Worm (Caenorhabditis elegans): ENCODE measurements around the gene F32A5.4.

F32A5.4 gene

ce11 chrII:7225864-7226522 is 3.0 kb upstream of the F32A5.4 start, which contains the start of gene clh-3:
Gene clh-3 (minus strand): TSS chrII:7225914.
- TF ChIP-seq sea-1 (GFP tag; conservative IDR thresholded peaks at IDR 0.05): no peak
- no peak for TF ChIP-seq hnd-1 (tag; optimal IDR thresholded peaks at IDR 0.05)
- no peak for TF ChIP-seq tra-4 (tag; optimal IDR thresholded peaks at IDR 0.05)
- no peak for TF ChIP-seq ceh-36 (tag; optimal IDR thresholded peaks at IDR 0.05)
- no peak for TF ChIP-seq F13C5.2 (tag; optimal IDR thresholded peaks at IDR 0.05)
- TF ChIP-seq scrt-1 (GFP tag; IDR thresholded peaks at IDR 0.05): no peak
- TF ChIP-seq flt-1 (GFP tag; IDR thresholded peaks at IDR 0.05): no peak
- TF ChIP-seq pes-1 (GFP tag; IDR thresholded peaks at IDR 0.05): no peak
- TF ChIP-seq B0310.2 (tag; optimal IDR thresholded peaks at IDR 0.05): no peak
- TF ChIP-seq ets-7 (tag; optimal IDR thresholded peaks at IDR 0.05): no peak
- no peak for TF ChIP-seq hmbx-1 (tag; optimal IDR thresholded peaks at IDR 0.05)
- TF ChIP-seq tbx-37 (GFP tag; conservative IDR thresholded peaks at IDR 0.05): no peak
- TF ChIP-seq ama-1 (optimal IDR thresholded peaks at IDR 0.05): no peak
- TF ChIP-seq ceh-13 (GFP tag; optimal IDR thresholded peaks at IDR 0.05): no peak
- TF ChIP-seq aly-1 (tag; optimal IDR thresholded peaks at IDR 0.05): no peak
- TF ChIP-seq tbx-11 (GFP tag; IDR thresholded peaks at IDR 0.05): no peak
- no peak for TF ChIP-seq hmg-4 (GFP tag; optimal IDR thresholded peaks at IDR 0.05)

ce11 chrII:7230684-7231083 is 1.7 kb downstream of the F32A5.4 start:
- TF ChIP-seq ama-1 (optimal IDR thresholded peaks at IDR 0.05) (no peak), ceh-36 (tag; optimal IDR thresholded peaks at IDR 0.05) (no peak), tbx-37 (GFP tag; conservative IDR thresholded peaks at IDR 0.05) (no peak), pes-1 (GFP tag; IDR thresholded peaks at IDR 0.05) (no peak), ets-7 (tag; optimal IDR thresholded peaks at IDR 0.05) (no peak), aly-1 (tag; optimal IDR thresholded peaks at IDR 0.05) (no peak), B0310.2 (tag; optimal IDR thresholded peaks at IDR 0.05) (no peak), tra-4 (tag; optimal IDR thresholded peaks at IDR 0.05) (no peak), ceh-13 (GFP tag; optimal IDR thresholded peaks at IDR 0.05) (no peak), tbx-11 (GFP tag; IDR thresholded peaks at IDR 0.05) (no peak), scrt-1 (GFP tag; IDR thresholded peaks at IDR 0.05) (no peak), hmbx-1 (tag; optimal IDR thresholded peaks at IDR 0.05) (no peak), flt-1 (GFP tag; IDR thresholded peaks at IDR 0.05) (no peak), F13C5.2 (tag; optimal IDR thresholded peaks at IDR 0.05) (no peak), sea-1 (GFP tag; conservative IDR thresholded peaks at IDR 0.05) (no peak), hnd-1 (tag; optimal IDR thresholded peaks at IDR 0.05) (no peak)

- TF ChIP-seq ceh-36 (tag; optimal IDR thresholded peaks at IDR 0.05): no peak
These were observed 3.0 kb downstream of the F32A5.4 start for ce11 chrII:7231951-7232350.

ce11 chrII:7232517-7232916 is 3.6 kb downstream of the F32A5.4 start, which contains the start of gene ctsa-3.1:
Gene ctsa-3.1 (plus strand): TSS chrII:7232853.
- TF ChIP-seq tbx-11 (GFP tag; IDR thresholded peaks at IDR 0.05) (no peak), ceh-13 (GFP tag; optimal IDR thresholded peaks at IDR 0.05) (no peak), tbx-37 (GFP tag; conservative IDR thresholded peaks at IDR 0.05) (no peak)

ce11 chrII:7233274-7233673 is 4.3 kb downstream of the F32A5.4 start:
- no peak for TF ChIP-seq aly-1 (tag; optimal IDR thresholded peaks at IDR 0.05)
- TF ChIP-seq tbx-37 (GFP tag; conservative IDR thresholded peaks at IDR 0.05): no peak
- TF ChIP-seq tbx-11 (GFP tag; IDR thresholded peaks at IDR 0.05): no peak
- no peak for TF ChIP-seq B0310.2 (tag; optimal IDR thresholded peaks at IDR 0.05)
- no peak for TF ChIP-seq hnd-1 (tag; optimal IDR thresholded peaks at IDR 0.05)
- no peak for TF ChIP-seq flt-1 (GFP tag; IDR thresholded peaks at IDR 0.05)
- TF ChIP-seq ceh-13 (GFP tag; optimal IDR thresholded peaks at IDR 0.05): no peak
- TF ChIP-seq ceh-36 (tag; optimal IDR thresholded peaks at IDR 0.05): no peak
- no peak for TF ChIP-seq tra-4 (tag; optimal IDR thresholded peaks at IDR 0.05)
- no peak for TF ChIP-seq ets-7 (tag; optimal IDR thresholded peaks at IDR 0.05)
- no peak for TF ChIP-seq hmbx-1 (tag; optimal IDR thresholded peaks at IDR 0.05)
- TF ChIP-seq hmg-4 (GFP tag; optimal IDR thresholded peaks at IDR 0.05): no peak
- TF ChIP-seq ama-1 (optimal IDR thresholded peaks at IDR 0.05): no peak
- no peak for TF ChIP-seq pes-1 (GFP tag; IDR thresholded peaks at IDR 0.05)
- no peak for TF ChIP-seq F13C5.2 (tag; optimal IDR thresholded peaks at IDR 0.05)
- TF ChIP-seq scrt-1 (GFP tag; IDR thresholded peaks at IDR 0.05): no peak
- no peak for TF ChIP-seq sea-1 (GFP tag; conservative IDR thresholded peaks at IDR 0.05)

- no peak for TF ChIP-seq F13C5.2 (tag; optimal IDR thresholded peaks at IDR 0.05)
- TF ChIP-seq ceh-36 (tag; optimal IDR thresholded peaks at IDR 0.05): no peak
- no peak for TF ChIP-seq pes-1 (GFP tag; IDR thresholded peaks at IDR 0.05)
- no peak for TF ChIP-seq ets-7 (tag; optimal IDR thresholded peaks at IDR 0.05)
- TF ChIP-seq tbx-37 (GFP tag; conservative IDR thresholded peaks at IDR 0.05): no peak
- TF ChIP-seq scrt-1 (GFP tag; IDR thresholded peaks at IDR 0.05): no peak
- no peak for TF ChIP-seq ama-1 (optimal IDR thresholded peaks at IDR 0.05)
These were observed 8.0 kb downstream of the F32A5.4 start for ce11 chrII:7236937-7237336.

- TF ChIP-seq tbx-11 (GFP tag; IDR thresholded peaks at IDR 0.05) (no peak), scrt-1 (GFP tag; IDR thresholded peaks at IDR 0.05) (no peak), F13C5.2 (tag; optimal IDR thresholded peaks at IDR 0.05) (no peak), pes-1 (GFP tag; IDR thresholded peaks at IDR 0.05) (no peak), aly-1 (tag; optimal IDR thresholded peaks at IDR 0.05) (no peak), hmg-4 (GFP tag; optimal IDR thresholded peaks at IDR 0.05) (no peak), ceh-36 (tag; optimal IDR thresholded peaks at IDR 0.05) (no peak), hnd-1 (tag; optimal IDR thresholded peaks at IDR 0.05) (no peak), tra-4 (tag; optimal IDR thresholded peaks at IDR 0.05) (no peak), hmbx-1 (tag; optimal IDR thresholded peaks at IDR 0.05) (no peak), sea-1 (GFP tag; conservative IDR thresholded peaks at IDR 0.05) (no peak), B0310.2 (tag; optimal IDR thresholded peaks at IDR 0.05) (no peak), flt-1 (GFP tag; IDR thresholded peaks at IDR 0.05) (no peak)
These were observed 9.3 kb downstream of the F32A5.4 start, which contains the start of gene aqp-1 for ce11 chrII:7238248-7238647. Gene aqp-1 (minus strand): TSS chrII:7238349.

ce11 chrII:7238791-7239190 is 9.8 kb downstream of the F32A5.4 start:
- TF ChIP-seq ceh-36 (tag; optimal IDR thresholded peaks at IDR 0.05) (no peak), F13C5.2 (tag; optimal IDR thresholded peaks at IDR 0.05) (no peak), tra-4 (tag; optimal IDR thresholded peaks at IDR 0.05) (no peak), tbx-11 (GFP tag; IDR thresholded peaks at IDR 0.05) (no peak), pes-1 (GFP tag; IDR thresholded peaks at IDR 0.05) (no peak), scrt-1 (GFP tag; IDR thresholded peaks at IDR 0.05) (no peak), hnd-1 (tag; optimal IDR thresholded peaks at IDR 0.05) (no peak), aly-1 (tag; optimal IDR thresholded peaks at IDR 0.05) (no peak), ceh-13 (GFP tag; optimal IDR thresholded peaks at IDR 0.05) (no peak), flt-1 (GFP tag; IDR thresholded peaks at IDR 0.05) (no peak), hmg-4 (GFP tag; optimal IDR thresholded peaks at IDR 0.05) (no peak), sea-1 (GFP tag; conservative IDR thresholded peaks at IDR 0.05) (no peak), tbx-37 (GFP tag; conservative IDR thresholded peaks at IDR 0.05) (no peak), ama-1 (optimal IDR thresholded peaks at IDR 0.05) (no peak)

All from whole organism, early embryonic.